Fruit fly (Drosophila melanogaster) whole organism, embryonic: ENCODE results near the gene CG13359.

ENCODE experiments used
- Bteb2 ChIP-seq: fragments of 200-800 bp; sonication (Bioruptor generic); optimal IDR thresholded peaks from 2 replicates; lab custom pipeline; 2016; ENCODE audit warnings: missing biosample characterization, missing genetic modification characterization
- CG10321 ChIP-seq: fragments of 200-800 bp; sonication (Bioruptor generic); IDR thresholded peaks from 2 replicates; pipeline ENCODE4 v1.3.6; 2022; ENCODE audit warnings: missing biosample characterization, missing genetic modification characterization
- CG11093 ChIP-seq: fragments of 200-800 bp; sonication (Bioruptor generic); IDR thresholded peaks from 3 replicates; pipeline ENCODE4 v1.3.6; 2022; ENCODE audit warnings: missing biosample characterization, missing genetic modification characterization
- CG12391 ChIP-seq: fragments of 200-800 bp; sonication (Bioruptor generic); optimal IDR thresholded peaks from 3 replicates; lab custom pipeline; 2018; ENCODE audit warnings: missing biosample characterization, mild to moderate bottlenecking, missing genetic modification characterization, moderate library complexity
- CG13287 ChIP-seq: fragments of 200-800 bp; sonication (Bioruptor generic); IDR thresholded peaks from 2 replicates; pipeline ENCODE4 v1.3.6; 2022; ENCODE audit warnings: missing biosample characterization, missing genetic modification characterization; ENCODE audit not compliant: partially characterized antibody
- CG1602 ChIP-seq: fragments of 200-800 bp; sonication (Bioruptor generic); optimal IDR thresholded peaks from 3 replicates; lab custom pipeline; 2016; ENCODE audit warnings: missing biosample characterization, missing genetic modification characterization
- CG18599 ChIP-seq: fragments of 200-800 bp; sonication (Bioruptor generic); optimal IDR thresholded peaks from 3 replicates; lab custom pipeline; 2017; ENCODE audit warnings: missing biosample characterization, missing genetic modification characterization, mild to moderate bottlenecking, moderate library complexity, missing genetic modification reagents
- CG18764 ChIP-seq: fragments of 200-800 bp; sonication (Bioruptor generic); optimal IDR thresholded peaks from 3 replicates; lab custom pipeline; 2016; ENCODE audit warnings: missing biosample characterization, missing genetic modification characterization
- CG2199 ChIP-seq: fragments of 200-800 bp; sonication (Bioruptor generic); IDR thresholded peaks from 3 replicates; pipeline ENCODE4 v1.3.6; 2022; ENCODE audit warnings: missing biosample characterization, missing genetic modification characterization
- CG32767 ChIP-seq: fragments of 200-800 bp; sonication (Bioruptor generic); IDR thresholded peaks from 2 replicates; pipeline ENCODE4 v1.3.6; 2022; ENCODE audit warnings: missing biosample characterization, missing genetic modification characterization
- CG34376 ChIP-seq: fragments of 200-800 bp; sonication (Bioruptor generic); optimal IDR thresholded peaks from 2 replicates; lab custom pipeline; 2018; ENCODE audit warnings: missing biosample characterization, mild to moderate bottlenecking, missing genetic modification characterization
- CG4360 ChIP-seq: fragments of 200-800 bp; sonication (Bioruptor generic); IDR thresholded peaks from 2 replicates; pipeline ENCODE4 v1.3.6; 2022; ENCODE audit warnings: missing biosample characterization, missing genetic modification characterization
- CG6765 ChIP-seq: fragments of 200-800 bp; sonication (Bioruptor generic); optimal IDR thresholded peaks from 3 replicates; lab custom pipeline; 2017; ENCODE audit warnings: missing biosample characterization, mild to moderate bottlenecking, missing genetic modification characterization
- CG6813 ChIP-seq: fragments of 200-800 bp; sonication (Bioruptor generic); optimal IDR thresholded peaks from 2 replicates; lab custom pipeline; 2017; ENCODE audit warnings: missing biosample characterization, missing genetic modification characterization, mild to moderate bottlenecking, moderate library complexity, missing genetic modification reagents
- CG8359 ChIP-seq: fragments of 200-800 bp; sonication (Bioruptor generic); optimal IDR thresholded peaks from 2 replicates; lab custom pipeline; 2017; ENCODE audit warnings: missing biosample characterization, mild to moderate bottlenecking, missing genetic modification characterization, borderline replicate concordance
- CG9817 ChIP-seq: fragments of 200-800 bp; sonication (Bioruptor generic); optimal IDR thresholded peaks from 2 replicates; lab custom pipeline; 2018; ENCODE audit warnings: missing biosample characterization, mild to moderate bottlenecking, missing genetic modification characterization, moderate library complexity
- CoRest ChIP-seq: fragments of 200-800 bp; sonication (Bioruptor generic); optimal IDR thresholded peaks from 3 replicates; lab custom pipeline; 2018; ENCODE audit warnings: missing biosample characterization, mild to moderate bottlenecking, missing genetic modification characterization, moderate library complexity
- ERR ChIP-seq: fragments of 200-800 bp; sonication (Bioruptor generic); optimal IDR thresholded peaks from 2 replicates; lab custom pipeline; 2016; ENCODE audit warnings: missing biosample characterization, missing genetic modification characterization
- Ets65A ChIP-seq: fragments of 200-800 bp; sonication (Bioruptor generic); peaks from one replicate; lab custom pipeline; 2016; ENCODE audit warnings: missing biosample characterization, missing genetic modification characterization
- Hmx ChIP-seq: fragments of 200-800 bp; sonication (Bioruptor generic); optimal IDR thresholded peaks from 2 replicates; lab custom pipeline; 2016; ENCODE audit warnings: missing biosample characterization, missing genetic modification characterization
- Lhr ChIP-seq: fragments of 200-800 bp; sonication (Bioruptor generic); optimal IDR thresholded peaks from 3 replicates; lab custom pipeline; 2017; ENCODE audit warnings: mild to moderate bottlenecking, missing biosample characterization, missing genetic modification reagents, missing genetic modification characterization
- Lpt ChIP-seq: fragments of >200 bp; optimal IDR thresholded peaks from 2 replicates; lab custom pipeline; 2018; ENCODE audit warnings: missing biosample characterization, missing genetic modification characterization
- MESR4 ChIP-seq: fragments of 200-800 bp; sonication (Bioruptor generic); optimal IDR thresholded peaks from 2 replicates; lab custom pipeline; 2018; ENCODE audit warnings: missing biosample characterization, mild to moderate bottlenecking, missing genetic modification characterization, moderate library complexity
- Med ChIP-seq: fragments of 200-800 bp; sonication (Bioruptor generic); peaks from one replicate; lab custom pipeline; 2016; ENCODE audit warnings: missing biosample characterization, missing genetic modification characterization, mild to moderate bottlenecking, inconsistent platforms, moderate library complexity
- Ravus ChIP-seq: fragments of 200-800 bp; sonication (Bioruptor generic); IDR thresholded peaks from 2 replicates; pipeline ENCODE4 v1.3.6; 2022; ENCODE audit warnings: missing biosample characterization, missing genetic modification characterization
- Sry-β ChIP-seq: fragments of 200-800 bp; sonication (Bioruptor generic); optimal IDR thresholded peaks from 2 replicates; lab custom pipeline; 2018; ENCODE audit warnings: missing biosample characterization, mild to moderate bottlenecking, missing genetic modification characterization, moderate library complexity
- Xrp1 ChIP-seq: fragments of 200-800 bp; sonication (Bioruptor generic); IDR thresholded peaks from 2 replicates; pipeline ENCODE4 v1.3.6; 2022; ENCODE audit warnings: missing biosample characterization, missing genetic modification characterization
- abd-A ChIP-seq: fragments of 200-800 bp; sonication (Bioruptor generic); optimal IDR thresholded peaks from 3 replicates; lab custom pipeline; 2019; ENCODE audit warnings: missing biosample characterization, mild to moderate bottlenecking, missing genetic modification characterization, moderate library complexity
- bbx ChIP-seq: fragments of 200-800 bp; sonication (Bioruptor generic); IDR thresholded peaks from 2 replicates; pipeline ENCODE4 v1.3.6; 2022; ENCODE audit warnings: missing biosample characterization, missing genetic modification characterization; ENCODE audit not compliant: partially characterized antibody
- cad ChIP-seq: fragments of >200 bp; optimal IDR thresholded peaks from 2 replicates; lab custom pipeline; 2017; ENCODE audit warnings: missing biosample characterization, missing genetic modification characterization
- chif ChIP-seq, 2 experiments: fragments of 200-800 bp; sonication (Bioruptor generic); optimal IDR thresholded peaks; 3 replicates each; lab custom pipeline; 2016; ENCODE audit warnings: missing biosample characterization in 2 of 2, missing genetic modification characterization in 2 of 2
- chinmo ChIP-seq: fragments of 200-800 bp; sonication (Bioruptor generic); IDR thresholded peaks from 4 replicates; pipeline ENCODE4 v1.3.6; 2022; ENCODE audit warnings: missing biosample characterization, missing genetic modification characterization; ENCODE audit not compliant: partially characterized antibody
- corto ChIP-seq: fragments of 200-800 bp; sonication (Bioruptor generic); optimal IDR thresholded peaks from 2 replicates; lab custom pipeline; 2016; ENCODE audit warnings: missing biosample characterization, mild to moderate bottlenecking, missing genetic modification characterization, moderate library complexity
- fd96Cb ChIP-seq: fragments of 200-800 bp; sonication (Bioruptor generic); optimal IDR thresholded peaks from 2 replicates; lab custom pipeline; 2018; ENCODE audit warnings: missing biosample characterization, mild to moderate bottlenecking, missing genetic modification characterization, moderate library complexity
- gro ChIP-seq: fragments of 200-800 bp; sonication (Bioruptor generic); optimal IDR thresholded peaks from 2 replicates; lab custom pipeline; 2016; ENCODE audit warnings: missing biosample characterization, missing genetic modification characterization
- h ChIP-seq: fragments of >200 bp; optimal IDR thresholded peaks from 2 replicates; lab custom pipeline; 2017
- jigr1 ChIP-seq: fragments of 200-800 bp; sonication (Bioruptor generic); IDR thresholded peaks from 3 replicates; pipeline ENCODE4 v1.3.6; 2022; ENCODE audit warnings: missing biosample characterization, missing genetic modification characterization
- knrl ChIP-seq: fragments of 200-800 bp; sonication (Bioruptor generic); IDR thresholded peaks from 3 replicates; pipeline ENCODE4 v1.3.6; 2022; ENCODE audit warnings: missing biosample characterization, missing genetic modification characterization; ENCODE audit not compliant: partially characterized antibody
- lilli ChIP-seq: fragments of 200-800 bp; sonication (Bioruptor generic); optimal IDR thresholded peaks from 3 replicates; lab custom pipeline; 2016; ENCODE audit warnings: missing biosample characterization, missing genetic modification characterization
- rib ChIP-seq: fragments of 200-800 bp; sonication (Bioruptor generic); IDR thresholded peaks from 2 replicates; pipeline ENCODE4 v1.3.6; 2022; ENCODE audit warnings: missing biosample characterization, missing genetic modification characterization
- sens ChIP-seq: fragments of 200-800 bp; sonication (Bioruptor generic); peaks from one replicate; lab custom pipeline; 2016; ENCODE audit warnings: missing biosample characterization, missing genetic modification characterization
- seq ChIP-seq: fragments of 200-800 bp; sonication (Bioruptor generic); IDR thresholded peaks from 2 replicates; pipeline ENCODE4 v1.3.6; 2022; ENCODE audit warnings: missing biosample characterization, missing genetic modification characterization
- sqz ChIP-seq: fragments of 200-800 bp; sonication (Bioruptor generic); optimal IDR thresholded peaks from 3 replicates; lab custom pipeline; 2018; ENCODE audit warnings: missing biosample characterization, mild to moderate bottlenecking, missing genetic modification characterization
- tll ChIP-seq, 2 experiments: fragments of 200-800 bp in 1 of 2; fragments of >200 bp in 1 of 2; sonication (Bioruptor generic) in 1 of 2; optimal IDR thresholded peaks; 2 replicates each; lab custom pipeline; 2017 to 2019; ENCODE audit warnings: missing biosample characterization in 2 of 2, missing genetic modification characterization in 2 of 2, mild to moderate bottlenecking in 1 of 2, moderate library complexity in 1 of 2
- ttk ChIP-seq: fragments of 200-800 bp; sonication (Bioruptor generic); IDR thresholded peaks from 2 replicates; pipeline ENCODE4 v2.1.2; 2022; ENCODE audit warnings: missing biosample characterization, missing genetic modification characterization
- twi ChIP-seq: fragments of 200-800 bp; optimal IDR thresholded peaks from 2 replicates; lab custom pipeline; 2019; ENCODE audit warnings: missing biosample characterization, mild to moderate bottlenecking, missing genetic modification characterization, moderate library complexity
- unpg ChIP-seq: fragments of 200-800 bp; sonication (Bioruptor generic); optimal IDR thresholded peaks from 3 replicates; lab custom pipeline; 2018; ENCODE audit warnings: missing biosample characterization, mild to moderate bottlenecking, missing genetic modification characterization, moderate library complexity
- wor ChIP-seq: fragments of 200-800 bp; sonication (Bioruptor generic); IDR thresholded peaks from 2 replicates; pipeline ENCODE4 v1.3.6; 2022; ENCODE audit warnings: missing biosample characterization, missing genetic modification characterization
- zen ChIP-seq: fragments of 200-800 bp; sonication (Bioruptor generic); optimal IDR thresholded peaks from 3 replicates; lab custom pipeline; 2018; ENCODE audit warnings: missing biosample characterization, mild to moderate bottlenecking, missing genetic modification characterization, moderate library complexity
- zen2 ChIP-seq: fragments of 200-800 bp; sonication (Bioruptor generic); IDR thresholded peaks from 3 replicates; pipeline ENCODE4 v1.3.6; 2022; ENCODE audit warnings: missing biosample characterization, missing genetic modification characterization; ENCODE audit not compliant: partially characterized antibody
- zf30C ChIP-seq: fragments of 200-800 bp; sonication (Bioruptor generic); optimal IDR thresholded peaks from 3 replicates; lab custom pipeline; 2018; ENCODE audit warnings: missing biosample characterization, mild to moderate bottlenecking, missing genetic modification characterization

The CG13359 gene

DNA sequence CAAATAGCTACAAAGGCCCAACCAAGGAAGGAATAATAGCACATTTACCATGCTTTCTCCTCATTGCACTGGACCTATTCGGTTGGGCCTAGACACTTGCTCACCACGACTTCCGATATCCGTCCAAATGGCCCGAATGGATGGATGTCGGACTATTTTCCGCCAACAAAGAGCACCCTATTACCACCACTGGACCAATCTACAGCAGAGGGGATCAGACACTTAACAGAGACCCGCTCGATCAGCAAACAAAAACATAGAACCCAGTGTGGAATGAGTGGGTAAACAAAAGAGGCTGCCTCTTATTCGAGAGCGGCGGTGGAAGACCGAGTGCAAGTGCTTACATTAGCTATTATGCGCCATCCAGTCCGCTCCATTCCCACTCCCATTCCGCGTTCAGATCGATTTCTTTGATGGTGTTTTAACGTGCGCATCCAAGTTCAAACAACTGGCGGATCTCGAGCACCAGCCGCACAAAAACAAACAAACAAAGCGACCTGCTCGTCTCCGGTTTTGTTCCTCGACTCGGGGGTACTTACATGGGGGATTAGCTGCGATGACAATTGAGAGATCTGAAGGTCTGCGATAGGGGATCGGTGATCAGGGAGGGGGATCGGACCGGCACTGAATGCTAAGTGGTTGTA, 34.7 kb downstream of the CG13359 start (continued):
- TF ChIP-seq tll (GFP tag; optimal IDR thresholded peaks at IDR 0.05; lab: Kevin White, UChicago) (no peak), CG2199 (GFP tag; lab: Robert Waterston, UW) (no peak), gro (GFP tag; lab: Kevin White, UChicago) (no peak), seq (no peak), CG4360 (GFP tag; lab: Robert Waterston, UW) (no peak), zen2 (GFP tag; lab: Robert Waterston, UW) (no peak), Xrp1 (GFP tag; lab: Robert Waterston, UW) (peak; percentile 38; the same call in 1 of the 2 replicates), CG18764 (GFP tag; lab: Kevin White, UChicago) (no peak), CG6813 (GFP tag; lab: Kevin White, UChicago) (peak; percentile 44), CG18599 (peak; percentile 26), rib (no peak), chif (GFP tag; optimal IDR thresholded peaks at IDR 0.05; lab: Kevin White, UChicago) (no peak), zf30C (GFP tag; lab: Kevin White, UChicago) (no peak), cad (GFP tag; lab: Kevin White, UChicago) (no peak), CG12391 (no peak), fd96Cb (tag; lab: Kevin White, UChicago) (no peak), lilli (no peak), Ets65A (GFP tag; lab: Kevin White, UChicago) (no peak), sqz (GFP tag; lab: Kevin White, UChicago) (no peak), Lhr (GFP tag; lab: Kevin White, UChicago) (no peak), CG8359 (no peak), h (no peak), CG32767 (GFP tag; lab: Robert Waterston, UW) (no peak), CoRest (tag; lab: Kevin White, UChicago) (no peak), jigr1 (GFP tag; lab: Robert Waterston, UW) (no peak), twi (tag; lab: Kevin White, UChicago) (no peak), CG10321 (GFP tag; lab: Robert Waterston, UW) (no peak), Lpt (GFP tag; lab: Kevin White, UChicago) (no peak), ttk (GFP tag; lab: Robert Waterston, UW) (no peak), Ravus (no peak), Sry-β (GFP tag; lab: Kevin White, UChicago) (no peak), sens (no peak), CG6765 (GFP tag; lab: Kevin White, UChicago) (no peak), zen (no peak), MESR4 (GFP tag; lab: Kevin White, UChicago) (no peak), chinmo (GFP tag; lab: Robert Waterston, UW) (0 out of 4 replicates have a peak, but pooled peaks have one; percentile 20), CG34376 (GFP tag; lab: Kevin White, UChicago) (no peak), wor (GFP tag; lab: Robert Waterston, UW) (no peak), Bteb2 (GFP tag; lab: Kevin White, UChicago) (no peak), CG1602 (GFP tag; lab: Kevin White, UChicago) (no peak), unpg (GFP tag; lab: Kevin White, UChicago) (no peak), CG9817 (tag; lab: Kevin White, UChicago) (no peak), ERR (GFP tag; lab: Kevin White, UChicago) (no peak), corto (GFP tag; lab: Kevin White, UChicago) (no peak), bbx (GFP tag; lab: Robert Waterston, UW) (no peak), CG13287 (GFP tag; lab: Robert Waterston, UW) (no peak), Hmx (GFP tag; lab: Kevin White, UChicago) (no peak), abd-A (tag; lab: Kevin White, UChicago) (no peak), Med (GFP tag; lab: Kevin White, UChicago) (peak; percentile 70), knrl (GFP tag; lab: Robert Waterston, UW) (no peak), CG11093 (no peak)
